Worm (Caenorhabditis elegans) whole organism, late embryonic: ENCODE data around the gene T25B2.3.
A peak's percentile ranks its signal among the peaks of the same experiment; 100 is the strongest.

Source experiments
- C38D4.7 ChIP-seq: fragments of 200-800 bp; sonication (Bioruptor generic); optimal IDR thresholded peaks from 2 replicates; lab custom pipeline; 2018; ENCODE audit warnings: mild to moderate bottlenecking, missing genetic modification characterization, moderate library complexity, missing compliant biosample characterization
- F13H6.1 ChIP-seq: sonication (generic microtip); optimal IDR thresholded peaks from 2 replicates; lab custom pipeline; 2016; ENCODE audit warnings: missing genetic modification characterization, missing compliant biosample characterization
- K02D7.2 ChIP-seq: sonication (generic microtip); optimal IDR thresholded peaks from 2 replicates; lab custom pipeline; 2017; ENCODE audit warnings: mild to moderate bottlenecking, missing genetic modification characterization, missing compliant biosample characterization
- K09A11.1 ChIP-seq: sonication (generic microtip); optimal IDR thresholded peaks from 2 replicates; lab custom pipeline; 2017; ENCODE audit warnings: antibody characterized with exemption, mild to moderate bottlenecking, missing genetic modification characterization, missing compliant biosample characterization; ENCODE audit not compliant: insufficient read depth
- T23F11.4 ChIP-seq: fragments of 200-800 bp; sonication (Bioruptor generic); optimal IDR thresholded peaks from 2 replicates; lab custom pipeline; 2018; ENCODE audit warnings: mild to moderate bottlenecking, missing genetic modification characterization, missing compliant biosample characterization
- Y22D7AL.16 ChIP-seq: sonication (generic microtip); optimal IDR thresholded peaks from 2 replicates; lab custom pipeline; 2016; ENCODE audit warnings: missing genetic modification characterization, missing compliant biosample characterization
- ama-1 ChIP-seq: fragments of 150-350 bp; optimal IDR thresholded peaks from 2 replicates; lab custom pipeline; 2014
- ceh-14 ChIP-seq: sonication (generic microtip); optimal IDR thresholded peaks from 2 replicates; lab custom pipeline; 2016; ENCODE audit warnings: missing genotype, missing genetic modification characterization, missing compliant biosample characterization
- ceh-2 ChIP-seq: sonication (generic microtip); optimal IDR thresholded peaks from 2 replicates; lab custom pipeline; 2016; ENCODE audit warnings: missing genotype, missing genetic modification characterization, missing compliant biosample characterization
- ceh-24 ChIP-seq: sonication (generic microtip); optimal IDR thresholded peaks from 2 replicates; lab custom pipeline; 2016; ENCODE audit warnings: mild to moderate bottlenecking, missing genetic modification characterization, missing compliant biosample characterization
- ceh-30 ChIP-seq: fragments of 150-350 bp; optimal IDR thresholded peaks from 2 replicates; lab custom pipeline; 2014; ENCODE audit warnings: missing biosample characterization, missing genetic modification characterization
- ceh-31 ChIP-seq: sonication (generic microtip); optimal IDR thresholded peaks from 2 replicates; lab custom pipeline; 2016; ENCODE audit warnings: missing genetic modification characterization, missing compliant biosample characterization
- ceh-34 ChIP-seq: sonication (generic microtip); optimal IDR thresholded peaks from 2 replicates; lab custom pipeline; 2016; ENCODE audit warnings: mild to moderate bottlenecking, missing genetic modification characterization, missing compliant biosample characterization
- ceh-45 ChIP-seq: fragments of 200-800 bp; sonication (Bioruptor generic); IDR thresholded peaks from 2 replicates; pipeline ENCODE4 v1.3.6; 2022; ENCODE audit warnings: missing genetic modification reagents, missing genetic modification characterization, missing compliant biosample characterization
- che-1 ChIP-seq: sonication (generic microtip); optimal IDR thresholded peaks from 2 replicates; lab custom pipeline; 2016; ENCODE audit warnings: mild to moderate bottlenecking, missing genetic modification characterization, missing compliant biosample characterization
- dmd-4 ChIP-seq: sonication (generic microtip); optimal IDR thresholded peaks from 2 replicates; lab custom pipeline; 2016; ENCODE audit warnings: borderline replicate concordance, missing genetic modification characterization, missing compliant biosample characterization
- elt-2 ChIP-seq: sonication (generic microtip); optimal IDR thresholded peaks from 2 replicates; lab custom pipeline; 2016; ENCODE audit warnings: missing genetic modification reagents, missing genetic modification characterization, missing compliant biosample characterization
- elt-4 ChIP-seq: sonication (generic microtip); optimal IDR thresholded peaks from 2 replicates; lab custom pipeline; 2016; ENCODE audit warnings: missing genetic modification characterization, missing compliant biosample characterization
- ets-4 ChIP-seq: sonication (generic microtip); optimal IDR thresholded peaks from 2 replicates; lab custom pipeline; 2016; ENCODE audit warnings: missing genetic modification characterization, missing compliant biosample characterization
- fkh-10 ChIP-seq: fragments of 150-350 bp; optimal IDR thresholded peaks from 2 replicates; lab custom pipeline; 2014; ENCODE audit warnings: missing biosample characterization, missing genetic modification reagents, missing genetic modification characterization
- gmeb-2 ChIP-seq: sonication (generic microtip); optimal IDR thresholded peaks from 2 replicates; lab custom pipeline; 2016; ENCODE audit warnings: missing genetic modification characterization, inconsistent platforms, missing compliant biosample characterization
- hlh-13 ChIP-seq: fragments of 200-800 bp; sonication (Bioruptor generic); optimal IDR thresholded peaks from 2 replicates; lab custom pipeline; 2018; ENCODE audit warnings: mild to moderate bottlenecking, missing genetic modification characterization, missing compliant biosample characterization
- hlh-15 ChIP-seq: sonication (generic microtip); optimal IDR thresholded peaks from 2 replicates; lab custom pipeline; 2016; ENCODE audit warnings: missing genetic modification characterization, missing compliant biosample characterization
- hlh-30 ChIP-seq: sonication (generic microtip); optimal IDR thresholded peaks from 2 replicates; lab custom pipeline; 2017; ENCODE audit warnings: antibody characterized with exemption, missing genetic modification characterization, missing compliant biosample characterization; ENCODE audit not compliant: insufficient read depth
- hlh-6 ChIP-seq: sonication (generic microtip); optimal IDR thresholded peaks from 2 replicates; lab custom pipeline; 2016; ENCODE audit warnings: missing genotype, missing genetic modification characterization, missing compliant biosample characterization
- lim-6 ChIP-seq: sonication (generic microtip); optimal IDR thresholded peaks from 2 replicates; lab custom pipeline; 2016; ENCODE audit warnings: missing genetic modification characterization, missing compliant biosample characterization
- lin-11 ChIP-seq: fragments of 200-800 bp; sonication (Bioruptor generic); optimal IDR thresholded peaks from 2 replicates; lab custom pipeline; 2018; ENCODE audit warnings: mild to moderate bottlenecking, missing genetic modification characterization, missing compliant biosample characterization
- madf-2 ChIP-seq: sonication (generic microtip); optimal IDR thresholded peaks from 2 replicates; lab custom pipeline; 2017; ENCODE audit warnings: missing genetic modification characterization, missing compliant biosample characterization
- mec-3 ChIP-seq: sonication (generic microtip); optimal IDR thresholded peaks from 2 replicates; lab custom pipeline; 2016; ENCODE audit warnings: borderline replicate concordance, missing genetic modification characterization, missing compliant biosample characterization
- nhr-11 ChIP-seq: fragments of 150-350 bp; optimal IDR thresholded peaks from 2 replicates; lab custom pipeline; 2014; ENCODE audit warnings: missing biosample characterization, missing genetic modification characterization
- nhr-232 ChIP-seq: sonication (generic microtip); optimal IDR thresholded peaks from 2 replicates; lab custom pipeline; 2016; ENCODE audit warnings: missing genetic modification characterization, missing compliant biosample characterization
- npax-4 ChIP-seq: sonication (generic microtip); optimal IDR thresholded peaks from 2 replicates; lab custom pipeline; 2016; ENCODE audit warnings: missing genetic modification characterization, missing compliant biosample characterization
- pag-3 ChIP-seq: sonication (generic microtip); optimal IDR thresholded peaks from 2 replicates; lab custom pipeline; 2016; ENCODE audit warnings: missing compliant biosample characterization, missing genetic modification characterization, borderline replicate concordance
- pax-1 ChIP-seq: fragments of 150-350 bp; optimal IDR thresholded peaks from 2 replicates; lab custom pipeline; 2014; ENCODE audit warnings: missing biosample characterization, missing genetic modification characterization
- ref-2 ChIP-seq: sonication (generic microtip); optimal IDR thresholded peaks from 2 replicates; lab custom pipeline; 2016; ENCODE audit warnings: missing genetic modification characterization, missing compliant biosample characterization
- rnt-1 ChIP-seq: sonication (generic microtip); optimal IDR thresholded peaks from 2 replicates; lab custom pipeline; 2016; ENCODE audit warnings: missing genetic modification characterization, missing compliant biosample characterization
- sdc-2 ChIP-seq: sonication (generic microtip); optimal IDR thresholded peaks from 2 replicates; lab custom pipeline; 2016; ENCODE audit warnings: missing genotype, missing genetic modification characterization, missing compliant biosample characterization
- sox-4 ChIP-seq: sonication (generic microtip); optimal IDR thresholded peaks from 2 replicates; lab custom pipeline; 2017; ENCODE audit warnings: mild to moderate bottlenecking, missing genetic modification characterization, inconsistent platforms, missing compliant biosample characterization
- syd-9 ChIP-seq: sonication (generic microtip); optimal IDR thresholded peaks from 2 replicates; lab custom pipeline; 2016; ENCODE audit warnings: mild to moderate bottlenecking, missing genetic modification characterization, moderate library complexity, missing compliant biosample characterization
- tbx-2 ChIP-seq: sonication (generic microtip); optimal IDR thresholded peaks from 2 replicates; lab custom pipeline; 2016; ENCODE audit warnings: missing genetic modification characterization, missing compliant biosample characterization
- tbx-7 ChIP-seq: sonication (generic microtip); optimal IDR thresholded peaks from 2 replicates; lab custom pipeline; 2016; ENCODE audit warnings: missing genotype, missing genetic modification characterization, missing compliant biosample characterization
- ttx-3 ChIP-seq: sonication (generic microtip); optimal IDR thresholded peaks from 2 replicates; lab custom pipeline; 2016; ENCODE audit warnings: missing genetic modification reagents, missing genetic modification characterization, missing compliant biosample characterization
- unc-3 ChIP-seq, 2 experiments: fragments of 200-800 bp in 1 of 2; sonication (Bioruptor generic) in 1 of 2; sonication (generic microtip) in 1 of 2; conservative IDR thresholded peaks in 1 of 2; optimal IDR thresholded peaks in 1 of 2; 2 replicates each; pipeline versions ENCODE4 v1.3.6 to Lab custom; 2016 to 2022; ENCODE audit warnings: missing compliant biosample characterization in 2 of 2, missing genetic modification characterization in 2 of 2, missing genetic modification reagents in 1 of 2
- unc-42 ChIP-seq: sonication (generic microtip); optimal IDR thresholded peaks from 2 replicates; lab custom pipeline; 2016; ENCODE audit warnings: missing genotype, missing genetic modification characterization, missing compliant biosample characterization
- unc-55 ChIP-seq: sonication (generic microtip); optimal IDR thresholded peaks from 2 replicates; lab custom pipeline; 2017; ENCODE audit warnings: missing biosample characterization, missing genetic modification reagents, missing genetic modification characterization
- unc-86 ChIP-seq: sonication (generic microtip); optimal IDR thresholded peaks from 2 replicates; lab custom pipeline; 2016; ENCODE audit warnings: missing genetic modification characterization, missing compliant biosample characterization

T25B2.3 gene

ce11 chrX:6208463-6208862 is 32.5 kb downstream of the T25B2.3 start, which contains the start of gene C14F11.7:
Gene C14F11.7, minus strand, starts transcription at chrX:6208563.
- no peak for TF ChIP-seq ceh-14 (tag; lab: Kevin White, UChicago)
- no peak for TF ChIP-seq T23F11.4 (GFP tag; lab: Kevin White, UChicago)
- no peak for TF ChIP-seq pag-3
- TF ChIP-seq hlh-30 (tag; lab: Kevin White, UChicago): no peak

ce11 chrX:6211322-6211820 is 35.4 kb downstream of the T25B2.3 start:
- TF ChIP-seq unc-42 (peak; percentile 77), ttx-3 (tag; lab: Kevin White, UChicago) (no peak), ceh-31 (tag; lab: Kevin White, UChicago) (peak; percentile 33), ama-1 (no peak), hlh-6 (tag; lab: Kevin White, UChicago) (no peak)
- TF ChIP-seq, all 69 proteins: peak for 2

ce11 chrX:6216551-6216950 is 40.6 kb downstream of the T25B2.3 start, which contains the start of gene lrch-1:
Gene lrch-1, minus strand, starts transcription at chrX:6216651.
- TF ChIP-seq npax-4 (no peak), elt-2 (tag; lab: Kevin White, UChicago) (peak; percentile 29)

- TF ChIP-seq che-1 (tag; lab: Kevin White, UChicago) (peak; percentile 62), npax-4 (no peak), hlh-6 (tag; lab: Kevin White, UChicago) (no peak), syd-9 (tag; lab: Kevin White, UChicago) (peak; percentile 52), ceh-34 (tag; lab: Kevin White, UChicago) (peak; percentile 32), pax-1 (no peak), lim-6 (tag; lab: Kevin White, UChicago) (no peak), sox-4 (tag; lab: Kevin White, UChicago) (no peak), hlh-13 (GFP tag; lab: Kevin White, UChicago) (peak; percentile 35), ceh-31 (tag; lab: Kevin White, UChicago) (no peak), rnt-1 (tag; lab: Kevin White, UChicago) (no peak), ttx-3 (tag; lab: Kevin White, UChicago) (peak; percentile 22), unc-55 (GFP tag; lab: Kevin White, UChicago) (no peak), K02D7.2 (tag; lab: Kevin White, UChicago) (no peak), F13H6.1 (tag; lab: Kevin White, UChicago) (peak; percentile 13), sdc-2 (tag; lab: Kevin White, UChicago) (peak; percentile 33), unc-3 (GFP tag; conservative IDR thresholded peaks at IDR 0.05; lab: Robert Waterston, UW) (0 out of 2 replicates have a peak, but pooled peaks have one; percentile 18), unc-3 (tag; optimal IDR thresholded peaks at IDR 0.05; lab: Kevin White, UChicago) (no peak), hlh-15 (peak; percentile 35), ref-2 (peak; percentile 42), fkh-10 (GFP tag; lab: Kevin White, UChicago) (no peak), unc-42 (no peak), madf-2 (tag; lab: Kevin White, UChicago) (peak; percentile 47), tbx-2 (tag; lab: Kevin White, UChicago) (peak; percentile 36), ceh-30 (tag; lab: Kevin White, UChicago) (no peak), C38D4.7 (GFP tag; lab: Kevin White, UChicago) (peak; percentile 50), lin-11 (tag; lab: Kevin White, UChicago) (peak; percentile 35), ets-4 (tag; lab: Kevin White, UChicago) (no peak), elt-4 (tag; lab: Kevin White, UChicago) (no peak), unc-86 (tag; lab: Kevin White, UChicago) (no peak), tbx-7 (tag; lab: Kevin White, UChicago) (no peak), gmeb-2 (tag; lab: Kevin White, UChicago) (peak; percentile 40), dmd-4 (tag; lab: Kevin White, UChicago) (no peak), K09A11.1 (tag; lab: Kevin White, UChicago) (no peak), mec-3 (tag; lab: Kevin White, UChicago) (no peak), ceh-24 (tag; lab: Kevin White, UChicago) (peak; percentile 4), ceh-2 (tag; lab: Kevin White, UChicago) (no peak), nhr-11 (tag; lab: Kevin White, UChicago) (no peak), ceh-45 (GFP tag; lab: Robert Waterston, UW) (peak; percentile 53; the same call in 1 of the 2 replicates), Y22D7AL.16 (tag; lab: Kevin White, UChicago) (no peak), nhr-232 (tag; lab: Kevin White, UChicago) (no peak)
Measured at ce11 chrX:6219892-6220291, 44.0 kb downstream of the T25B2.3 start.
